Fruit fly (Drosophila melanogaster): ENCODE data around the gene ush.
A peak's percentile ranks its signal among the peaks of the same experiment; 100 is the strongest.

ush gene

dm6 chr2L:447124-447523, 28.9 kb upstream of the ush start:
- no peak for TF ChIP-seq eyg (GFP tag; optimal IDR thresholded peaks at IDR 0.05)
- TF ChIP-seq CG15601 (tag; optimal IDR thresholded peaks at IDR 0.05), result no peak
- peak; percentile 80 for TF ChIP-seq Elba2 (GFP tag; optimal IDR thresholded peaks at IDR 0.05)
- no peak for TF ChIP-seq CG11247 (GFP tag; IDR thresholded peaks at IDR 0.05)
- no peak for TF ChIP-seq CG4854 (GFP tag; optimal IDR thresholded peaks at IDR 0.05)
- peak in 1 of 2 experiments; percentile 71 for TF ChIP-seq insv (GFP tag; optimal IDR thresholded peaks at IDR 0.05)

dm6 chr2L:451705-452472, 24.1 kb upstream of the ush start:
- no peak for TF ChIP-seq Lim3 (GFP tag; IDR thresholded peaks at IDR 0.05)
- TF ChIP-seq NC2β (GFP tag; optimal IDR thresholded peaks at IDR 0.05), result no peak
- TF ChIP-seq ssp (GFP tag; IDR thresholded peaks at IDR 0.05), result no peak
- TF ChIP-seq schlank (tag; optimal IDR thresholded peaks at IDR 0.05), result no peak
- TF ChIP-seq Usf (GFP tag; optimal IDR thresholded peaks at IDR 0.05), result no peak
- no peak for TF ChIP-seq Lpt (GFP tag; optimal IDR thresholded peaks at IDR 0.05)
- no peak for TF ChIP-seq CG4404 (GFP tag; IDR thresholded peaks at IDR 0.05)
- peak; percentile 54 for TF ChIP-seq Drgx (GFP tag; IDR thresholded peaks at IDR 0.05)
- no peak for TF ChIP-seq bsh (GFP tag; optimal IDR thresholded peaks at IDR 0.05)
- no peak for TF ChIP-seq CG15479 (GFP tag; optimal IDR thresholded peaks at IDR 0.05)
- peak; percentile 28 for TF ChIP-seq gcm (GFP tag; optimal IDR thresholded peaks at IDR 0.05)
- TF ChIP-seq Gug (GFP tag; IDR thresholded peaks at IDR 0.05), result no peak
- TF ChIP-seq CG31224 (GFP tag; IDR thresholded peaks at IDR 0.05), result no peak
- TF ChIP-seq Xrp1 (GFP tag; IDR thresholded peaks at IDR 0.05), result no peak
- TF ChIP-seq repo (GFP tag; optimal IDR thresholded peaks at IDR 0.05), result no peak
- no peak for TF ChIP-seq CG8290 (GFP tag; optimal IDR thresholded peaks at IDR 0.05)
- no peak for TF ChIP-seq CG8290 (tag; optimal IDR thresholded peaks at IDR 0.05)
- TF ChIP-seq CG7271 (tag; optimal IDR thresholded peaks at IDR 0.05), result no peak
- peak; percentile 82 for TF ChIP-seq exex (tag; optimal IDR thresholded peaks at IDR 0.05)
- no peak for TF ChIP-seq phol (tag; optimal IDR thresholded peaks at IDR 0.05)
- TF ChIP-seq sens (GFP tag), result peak; percentile 60
- no peak for TF ChIP-seq Hey (tag; optimal IDR thresholded peaks at IDR 0.05)
- TF ChIP-seq tgo (GFP tag; IDR thresholded peaks at IDR 0.05), result no peak
- no peak for TF ChIP-seq CG4328 (GFP tag; optimal IDR thresholded peaks at IDR 0.05)
- TF ChIP-seq CG8359 (GFP tag; optimal IDR thresholded peaks at IDR 0.05; ENCODE audit: borderline replicate concordance), result no peak
- TF ChIP-seq dati (GFP tag; IDR thresholded peaks at IDR 0.05), result no peak
- peak; percentile 19 for TF ChIP-seq nom (GFP tag; optimal IDR thresholded peaks at IDR 0.05)
- TF ChIP-seq hb (GFP tag; IDR thresholded peaks at IDR 0.05; ENCODE audit: partially characterized antibody), result no peak
- no peak for TF ChIP-seq CG15269 (tag; optimal IDR thresholded peaks at IDR 0.05)
- TF ChIP-seq Sox102F (GFP tag; optimal IDR thresholded peaks at IDR 0.05), result no peak
- no peak for TF ChIP-seq CG11085 (GFP tag; IDR thresholded peaks at IDR 0.05)
- TF ChIP-seq CG1529 (GFP tag; optimal IDR thresholded peaks at IDR 0.05), result no peak
- TF ChIP-seq trh (GFP tag; optimal IDR thresholded peaks at IDR 0.05), result no peak
- no peak for TF ChIP-seq jing (GFP tag; optimal IDR thresholded peaks at IDR 0.05)
- peak; percentile 96 for TF ChIP-seq sug (tag; optimal IDR thresholded peaks at IDR 0.05)
- no peak for TF ChIP-seq dmrt11E (tag; optimal IDR thresholded peaks at IDR 0.05)
- TF ChIP-seq sima (GFP tag; optimal IDR thresholded peaks at IDR 0.05), result no peak
- peak; percentile 39 for TF ChIP-seq lbe (GFP tag; optimal IDR thresholded peaks at IDR 0.05)
- TF ChIP-seq CG9932 (GFP tag; IDR thresholded peaks at IDR 0.05), result no peak
- no peak for TF ChIP-seq Stat92E (GFP tag; optimal IDR thresholded peaks at IDR 0.05)
- no peak for TF ChIP-seq CG12744 (GFP tag; optimal IDR thresholded peaks at IDR 0.05)
- TF ChIP-seq Atf3 (GFP tag; optimal IDR thresholded peaks at IDR 0.05), result no peak
- TF ChIP-seq tio (GFP tag; optimal IDR thresholded peaks at IDR 0.05), result no peak

Measured in whole organism, embryonic.